Fruit fly (Drosophila melanogaster): Measurements from ENCODE around the gene CG8927.

Gene CG8927

dm6 chr3R:16208106-16208780 lies 27.4 kb downstream of the CG8927 start (continued):
- TF ChIP-seq sima (GFP tag; optimal IDR thresholded peaks at IDR 0.05) (no peak), sd (tag; optimal IDR thresholded peaks at IDR 0.05) (peak; percentile 71), CG32532 (GFP tag; IDR thresholded peaks at IDR 0.05) (peak; percentile 59), gfzf (GFP tag; optimal IDR thresholded peaks at IDR 0.05) (no peak), Ada2b (GFP tag; IDR thresholded peaks at IDR 0.05) (no peak; the same call in 1 of the 2 replicates), jigr1 (GFP tag; IDR thresholded peaks at IDR 0.05) (no peak), sens (GFP tag) (no peak), Pdp1 (GFP tag; optimal IDR thresholded peaks at IDR 0.05) (no peak), CG11093 (GFP tag; IDR thresholded peaks at IDR 0.05) (no peak), CG5180 (GFP tag; optimal IDR thresholded peaks at IDR 0.05) (peak; percentile 91), CG7963 (GFP tag; IDR thresholded peaks at IDR 0.05; ENCODE audit: partially characterized antibody) (no peak), Oaz (GFP tag; IDR thresholded peaks at IDR 0.05) (no peak), CG13624 (GFP tag; optimal IDR thresholded peaks at IDR 0.05) (no peak), so (GFP tag; IDR thresholded peaks at IDR 0.05) (no peak), CG9876 (GFP tag; optimal IDR thresholded peaks at IDR 0.05) (no peak), CG18619 (GFP tag; optimal IDR thresholded peaks at IDR 0.05) (no peak), ap (GFP tag; IDR thresholded peaks at IDR 0.05) (no peak), CG33557 (GFP tag; optimal IDR thresholded peaks at IDR 0.05) (no peak), Hmr (GFP tag; optimal IDR thresholded peaks at IDR 0.05) (peak; percentile 59), toy (GFP tag; IDR thresholded peaks at IDR 0.05) (no peak; the same call in 1 of the 2 replicates), CG7987 (GFP tag; optimal IDR thresholded peaks at IDR 0.05) (no peak), gcm (GFP tag; optimal IDR thresholded peaks at IDR 0.05) (no peak), CG14965 (GFP tag; optimal IDR thresholded peaks at IDR 0.05; ENCODE audit: borderline replicate concordance) (no peak), CG12071 (GFP tag; optimal IDR thresholded peaks at IDR 0.05) (peak; percentile 4), MBD-R2 (GFP tag; IDR thresholded peaks at IDR 0.05) (0 out of 2 replicates have a peak, but pooled peaks have one; percentile 16), lmd (GFP tag; IDR thresholded peaks at IDR 0.05) (no peak), Atf6 (GFP tag; IDR thresholded peaks at IDR 0.05) (peak; percentile 44; the same call in 1 of the 2 replicates), hth (optimal IDR thresholded peaks at IDR 0.05) (no peak), sr (GFP tag; IDR thresholded peaks at IDR 0.05) (peak; percentile 56; the same call in 2 of the 3 replicates), CG4360 (GFP tag; IDR thresholded peaks at IDR 0.05) (peak; percentile 43; the same call in 1 of the 2 replicates), D19B (GFP tag; optimal IDR thresholded peaks at IDR 0.05) (no peak), trh (GFP tag; optimal IDR thresholded peaks at IDR 0.05) (no peak), Eip74EF (GFP tag; optimal IDR thresholded peaks at IDR 0.05) (peak in 1 of 2 experiments; percentile 68), prd (optimal IDR thresholded peaks at IDR 0.05) (no peak), prd (GFP tag; IDR thresholded peaks at IDR 0.05) (no peak), al (GFP tag; IDR thresholded peaks at IDR 0.05) (no peak), trem (tag; optimal IDR thresholded peaks at IDR 0.05) (peak; percentile 4), CG13894 (tag; optimal IDR thresholded peaks at IDR 0.05) (peak; percentile 91), CG15073 (GFP tag; optimal IDR thresholded peaks at IDR 0.05) (no peak), CG13775 (GFP tag; optimal IDR thresholded peaks at IDR 0.05) (no peak), CG31365 (tag; optimal IDR thresholded peaks at IDR 0.05) (no peak), HLH54F (GFP tag; optimal IDR thresholded peaks at IDR 0.05) (no peak), ham (GFP tag; IDR thresholded peaks at IDR 0.05) (no peak), CG6765 (GFP tag; optimal IDR thresholded peaks at IDR 0.05) (peak; percentile 11), lab (GFP tag; optimal IDR thresholded peaks at IDR 0.05) (peak; percentile 60), pum (GFP tag; optimal IDR thresholded peaks at IDR 0.05) (no peak), CG3281 (GFP tag; optimal IDR thresholded peaks at IDR 0.05) (no peak), Dref (GFP tag; IDR thresholded peaks at IDR 0.05) (no peak; the same call in 1 of the 2 replicates), ash1 (GFP tag; optimal IDR thresholded peaks at IDR 0.05) (no peak), tgo (GFP tag; IDR thresholded peaks at IDR 0.05) (no peak)
